Worm (Caenorhabditis elegans) whole organism, L1 larva: Measurements from ENCODE around the gene ZC21.6.

Experiments used
- C04F5.9 ChIP-seq: sonication (generic microtip); optimal IDR thresholded peaks from 2 replicates; lab custom pipeline; 2016; ENCODE audit warnings: missing genetic modification characterization, missing compliant biosample characterization
- alr-1 ChIP-seq: fragments of 200-800 bp; sonication (Bioruptor generic); optimal IDR thresholded peaks from 2 replicates; lab custom pipeline; 2018; ENCODE audit warnings: borderline replicate concordance, mild to moderate bottlenecking, missing genetic modification characterization, missing compliant biosample characterization
- aly-2 ChIP-seq: fragments of 150-350 bp; optimal IDR thresholded peaks from 2 replicates; lab custom pipeline; 2014; ENCODE audit warnings: missing biosample characterization, missing genetic modification characterization
- ama-1 ChIP-seq: fragments of 150-350 bp; optimal IDR thresholded peaks from 2 replicates; lab custom pipeline; 2014
- ceh-8 ChIP-seq: fragments of 200-800 bp; sonication (Bioruptor generic); optimal IDR thresholded peaks from 2 replicates; lab custom pipeline; 2018; ENCODE audit warnings: mild to moderate bottlenecking, missing genetic modification characterization, moderate library complexity, missing compliant biosample characterization
- ceh-82 ChIP-seq, 3 experiments: fragments of 150-350 bp in 1 of 3; sonication (generic microtip) in 2 of 3; optimal IDR thresholded peaks; 2 replicates each; lab custom pipeline; 2014 to 2017; ENCODE audit warnings: missing biosample characterization in 3 of 3, missing genetic modification characterization in 3 of 3
- ces-1 ChIP-seq: fragments of 150-350 bp; optimal IDR thresholded peaks from 2 replicates; lab custom pipeline; 2014; ENCODE audit warnings: missing biosample characterization, missing genetic modification reagents, missing genetic modification characterization
- dsc-1 ChIP-seq: sonication (generic microtip); optimal IDR thresholded peaks from 2 replicates; lab custom pipeline; 2016; ENCODE audit warnings: mild to moderate bottlenecking, missing genetic modification characterization, missing compliant biosample characterization
- efl-1 ChIP-seq, 4 experiments: fragments of 150-350 bp; optimal IDR thresholded peaks in 3 of 4; peaks in 1 of 4; 1 replicate in 1 of 4; 2 replicates in 3 of 4; lab custom pipeline; 2014; ENCODE audit warnings: missing biosample characterization in 2 of 4, missing genetic modification characterization in 2 of 4, missing genetic modification reagents in 2 of 4
- efl-3 ChIP-seq: fragments of 200-800 bp; sonication (Bioruptor generic); optimal IDR thresholded peaks from 2 replicates; lab custom pipeline; 2018; ENCODE audit warnings: mild to moderate bottlenecking, missing genetic modification characterization, missing compliant biosample characterization
- egl-27 ChIP-seq, 2 experiments: fragments of 150-350 bp in 1 of 2; sonication (generic microtip); optimal IDR thresholded peaks; 3 replicates each; lab custom pipeline; 2017 to 2018; ENCODE audit warnings: missing biosample characterization in 2 of 2, missing genetic modification characterization in 2 of 2, missing genetic modification reagents in 2 of 2
- ets-5 ChIP-seq: fragments of 200-800 bp; sonication (Bioruptor generic); IDR thresholded peaks from 2 replicates; pipeline ENCODE4 v1.3.6; 2022; ENCODE audit warnings: missing genetic modification characterization, missing compliant biosample characterization
- fkh-10 ChIP-seq: sonication (generic microtip); optimal IDR thresholded peaks from 2 replicates; lab custom pipeline; 2017; ENCODE audit warnings: missing biosample characterization, missing genetic modification reagents, missing genetic modification characterization
- fkh-8 ChIP-seq: sonication (generic microtip); optimal IDR thresholded peaks from 2 replicates; lab custom pipeline; 2016; ENCODE audit warnings: mild to moderate bottlenecking, missing genetic modification characterization, missing compliant biosample characterization
- hlh-17 ChIP-seq: fragments of 200-800 bp; sonication (Bioruptor generic); optimal IDR thresholded peaks from 2 replicates; lab custom pipeline; 2018; ENCODE audit warnings: missing genetic modification characterization, mild to moderate bottlenecking, missing compliant biosample characterization, moderate library complexity, borderline replicate concordance
- hlh-4 ChIP-seq: sonication (generic microtip); optimal IDR thresholded peaks from 2 replicates; lab custom pipeline; 2016; ENCODE audit warnings: mild to moderate bottlenecking, missing genetic modification characterization, missing compliant biosample characterization
- irx-1 ChIP-seq: sonication (generic microtip); optimal IDR thresholded peaks from 2 replicates; lab custom pipeline; 2016; ENCODE audit warnings: missing genetic modification characterization, missing compliant biosample characterization
- isw-1 ChIP-seq: fragments of 200-800 bp; sonication (Bioruptor generic); IDR thresholded peaks from 2 replicates; pipeline ENCODE4 v1.3.6; 2022; ENCODE audit warnings: missing genetic modification characterization, missing compliant biosample characterization
- lin-14 ChIP-seq: fragments of 200-800 bp; sonication (Bioruptor generic); optimal IDR thresholded peaks from 2 replicates; lab custom pipeline; 2018; ENCODE audit warnings: mild to moderate bottlenecking, missing genetic modification characterization, moderate library complexity, missing compliant biosample characterization
- lin-15B ChIP-seq: fragments of 150-350 bp; sonication (generic microtip); optimal IDR thresholded peaks from 3 replicates; lab custom pipeline; 2014; ENCODE audit warnings: missing biosample characterization, missing genetic modification characterization
- lin-39 ChIP-seq: fragments of 150-350 bp; optimal IDR thresholded peaks from 2 replicates; lab custom pipeline; 2014; ENCODE audit warnings: missing biosample characterization, missing genetic modification reagents, missing genetic modification characterization
- lsy-2 ChIP-seq, 2 experiments: fragments of 150-350 bp; optimal IDR thresholded peaks; 2 replicates each; lab custom pipeline; 2014; ENCODE audit warnings: missing biosample characterization in 2 of 2, missing genetic modification characterization in 2 of 2
- mab-9 ChIP-seq: fragments of 200-800 bp; sonication (Bioruptor generic); IDR thresholded peaks from 2 replicates; pipeline ENCODE4 v1.3.6; 2022; ENCODE audit warnings: missing genetic modification reagents, missing genetic modification characterization, missing compliant biosample characterization
- mep-1 ChIP-seq: fragments of 150-350 bp; optimal IDR thresholded peaks from 2 replicates; lab custom pipeline; 2014; ENCODE audit warnings: missing biosample characterization, missing genetic modification characterization
- nhr-12 ChIP-seq: sonication (generic microtip); optimal IDR thresholded peaks from 2 replicates; lab custom pipeline; 2017; ENCODE audit warnings: missing biosample characterization, missing genetic modification characterization
- nhr-19 ChIP-seq: fragments of 200-800 bp; sonication (Bioruptor generic); conservative IDR thresholded peaks from 2 replicates; pipeline ENCODE4 v1.3.6; 2022; ENCODE audit warnings: missing genetic modification characterization, missing compliant biosample characterization
- nhr-20 ChIP-seq: sonication (generic microtip); optimal IDR thresholded peaks from 2 replicates; lab custom pipeline; 2016; ENCODE audit warnings: mild to moderate bottlenecking, missing genetic modification characterization, missing compliant biosample characterization
- nhr-47 ChIP-seq: sonication (generic microtip); optimal IDR thresholded peaks from 2 replicates; lab custom pipeline; 2016; ENCODE audit warnings: mild to moderate bottlenecking, missing genetic modification characterization, moderate library complexity, missing compliant biosample characterization
- nhr-71 ChIP-seq: sonication (generic microtip); optimal IDR thresholded peaks from 2 replicates; lab custom pipeline; 2016; ENCODE audit warnings: mild to moderate bottlenecking, missing genetic modification characterization, moderate library complexity, missing compliant biosample characterization
- nhr-77 ChIP-seq: fragments of 150-350 bp; optimal IDR thresholded peaks from 2 replicates; lab custom pipeline; 2014; ENCODE audit warnings: missing biosample characterization, missing genetic modification characterization
- nhr-85 ChIP-seq: sonication (generic microtip); peaks from one replicate; lab custom pipeline; 2016; ENCODE audit warnings: missing genetic modification characterization, inconsistent platforms, missing compliant biosample characterization
- nhr-90 ChIP-seq: sonication (generic microtip); optimal IDR thresholded peaks from 2 replicates; lab custom pipeline; 2016; ENCODE audit warnings: mild to moderate bottlenecking, missing genetic modification characterization, missing compliant biosample characterization; ENCODE audit not compliant: poor library complexity
- pag-3 ChIP-seq: sonication (generic microtip); optimal IDR thresholded peaks from 2 replicates; lab custom pipeline; 2017; ENCODE audit warnings: missing genetic modification characterization, mild to moderate bottlenecking, missing compliant biosample characterization, antibody characterized with exemption, borderline replicate concordance; ENCODE audit not compliant: insufficient read depth
- pax-3 ChIP-seq: fragments of 200-800 bp; sonication (Bioruptor generic); optimal IDR thresholded peaks from 2 replicates; lab custom pipeline; 2018; ENCODE audit warnings: mild to moderate bottlenecking, missing genetic modification characterization, moderate library complexity, missing compliant biosample characterization
- pqm-1 ChIP-seq: sonication (generic microtip); optimal IDR thresholded peaks from 3 replicates; lab custom pipeline; 2017; ENCODE audit warnings: missing biosample characterization, missing genetic modification characterization
- snpc-4 ChIP-seq: fragments of 150-350 bp; optimal IDR thresholded peaks from 2 replicates; lab custom pipeline; 2014; ENCODE audit warnings: missing biosample characterization, missing genetic modification characterization
- sptf-1 ChIP-seq: fragments of 150-350 bp; optimal IDR thresholded peaks from 2 replicates; lab custom pipeline; 2014; ENCODE audit warnings: missing biosample characterization, missing genetic modification characterization
- sup-37 ChIP-seq: fragments of 200-800 bp; sonication (Bioruptor generic); optimal IDR thresholded peaks from 2 replicates; lab custom pipeline; 2018; ENCODE audit warnings: mild to moderate bottlenecking, missing genetic modification characterization, missing compliant biosample characterization
- swsn-7 ChIP-seq: sonication (generic microtip); optimal IDR thresholded peaks from 2 replicates; lab custom pipeline; 2016; ENCODE audit warnings: missing genetic modification characterization, missing compliant biosample characterization
- tbx-2 ChIP-seq: sonication (generic microtip); optimal IDR thresholded peaks from 2 replicates; lab custom pipeline; 2016; ENCODE audit warnings: missing genetic modification characterization, missing compliant biosample characterization
- unc-130 ChIP-seq: fragments of 150-350 bp; optimal IDR thresholded peaks from 2 replicates; lab custom pipeline; 2017; ENCODE audit warnings: missing biosample characterization, missing genetic modification characterization, inconsistent platforms
- unc-62 ChIP-seq: fragments of 150-350 bp; optimal IDR thresholded peaks from 2 replicates; lab custom pipeline; 2014; ENCODE audit warnings: missing biosample characterization, missing genetic modification reagents, missing genetic modification characterization
- unc-86 ChIP-seq: sonication (generic microtip); optimal IDR thresholded peaks from 2 replicates; lab custom pipeline; 2016; ENCODE audit warnings: missing genetic modification characterization, missing compliant biosample characterization
- vab-15 ChIP-seq: sonication (generic microtip); optimal IDR thresholded peaks from 2 replicates; lab custom pipeline; 2017; ENCODE audit warnings: missing genotype, mild to moderate bottlenecking, missing genetic modification characterization, missing compliant biosample characterization
- xbp-1 ChIP-seq: sonication (generic microtip); optimal IDR thresholded peaks from 2 replicates; lab custom pipeline; 2016; ENCODE audit warnings: missing genetic modification characterization, missing compliant biosample characterization
- zag-1 ChIP-seq: fragments of 150-350 bp; optimal IDR thresholded peaks from 2 replicates; lab custom pipeline; 2014; ENCODE audit warnings: missing biosample characterization, missing genetic modification characterization
- ztf-4 ChIP-seq: fragments of 150-350 bp; optimal IDR thresholded peaks from 2 replicates; lab custom pipeline; 2014; ENCODE audit warnings: missing biosample characterization, missing genetic modification characterization

The ZC21.6 gene

DNA sequence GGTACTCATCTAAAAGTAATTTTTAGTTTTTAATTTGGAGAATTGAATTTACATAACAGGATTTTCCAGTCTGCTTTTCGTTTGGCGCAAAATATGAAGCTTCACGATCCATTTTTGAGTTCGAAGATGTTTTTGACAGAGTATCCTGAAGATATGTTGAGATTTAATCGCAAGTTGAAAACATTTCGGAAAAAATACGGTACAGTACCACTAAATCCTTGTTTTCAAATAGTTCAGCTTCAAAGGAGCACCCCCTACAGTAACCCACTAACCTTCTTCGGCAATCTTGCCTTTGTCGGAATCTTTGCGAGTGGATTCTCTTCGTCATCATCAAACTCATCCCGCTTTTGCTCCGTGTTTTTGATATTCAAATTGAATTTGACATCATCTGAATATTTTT lies 26.4 kb downstream of the ZC21.6 start:
- no peak for TF ChIP-seq xbp-1 (tag; lab: Kevin White, UChicago)
- TF ChIP-seq pag-3 (tag; lab: Kevin White, UChicago): no peak
- no peak for TF ChIP-seq irx-1 (tag; lab: Kevin White, UChicago)
- TF ChIP-seq tbx-2 (tag; lab: Kevin White, UChicago): no peak
- no peak for TF ChIP-seq pax-3 (tag; lab: Kevin White, UChicago)
- TF ChIP-seq aly-2 (tag; lab: Kevin White, UChicago): peak; percentile 34
- TF ChIP-seq efl-1 (optimal IDR thresholded peaks at IDR 0.05; lab: Kevin White, UChicago): no peak
- TF ChIP-seq efl-1 (GFP tag; optimal IDR thresholded peaks at IDR 0.05 in 1 of 2; lab: Kevin White, UChicago): peak in 1 of 2 experiments; percentile 44

ce11 chrIII:8512279-8512942 lies 33.0 kb downstream of the ZC21.6 start:
- peak; percentile 72 for TF ChIP-seq nhr-85 (tag; lab: Kevin White, UChicago)
- no peak for TF ChIP-seq lin-15B
- TF ChIP-seq ztf-4 (tag; lab: Kevin White, UChicago): no peak
- TF ChIP-seq dsc-1: peak; percentile 5
- no peak for TF ChIP-seq unc-130 (tag; lab: Kevin White, UChicago)
- no peak for TF ChIP-seq hlh-17
- TF ChIP-seq efl-1 (optimal IDR thresholded peaks at IDR 0.05; lab: Kevin White, UChicago): no peak
- peak in 1 of 2 experiments; percentile 80 for TF ChIP-seq efl-1 (GFP tag; optimal IDR thresholded peaks at IDR 0.05 in 1 of 2; lab: Kevin White, UChicago)
- TF ChIP-seq fkh-8: peak; percentile 60
- TF ChIP-seq C04F5.9: no peak

DNA sequence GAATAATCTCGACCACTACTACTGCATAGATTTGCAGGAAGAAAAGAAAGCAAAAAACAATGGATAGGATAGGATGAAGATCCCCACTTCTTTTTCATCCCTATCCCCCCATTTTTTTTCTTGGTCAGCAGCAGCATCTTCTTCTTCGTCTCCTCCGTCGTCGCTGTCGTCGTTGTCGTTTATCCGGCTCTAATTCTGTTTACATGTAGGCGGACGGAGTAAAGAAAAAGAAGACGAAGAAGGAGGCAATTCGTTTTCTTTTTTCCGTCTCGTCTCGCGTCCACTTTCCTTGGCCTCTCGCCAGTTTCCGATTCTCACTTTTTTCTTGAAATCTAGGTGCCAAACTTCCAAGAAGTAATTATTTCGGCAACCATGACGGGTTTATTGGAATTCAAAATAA lies 33.7 kb downstream of the ZC21.6 start:
- no peak for TF ChIP-seq nhr-12 (tag; lab: Kevin White, UChicago)
- no peak for TF ChIP-seq nhr-47 (tag; lab: Kevin White, UChicago)
- TF ChIP-seq irx-1 (tag; lab: Kevin White, UChicago): no peak
- no peak for TF ChIP-seq sptf-1 (tag; lab: Kevin White, UChicago)
- no peak for TF ChIP-seq vab-15 (tag; lab: Kevin White, UChicago)
- no peak for TF ChIP-seq fkh-8
- no peak for TF ChIP-seq nhr-77 (tag; lab: Kevin White, UChicago)
- no peak for TF ChIP-seq pqm-1 (tag; lab: Kevin White, UChicago)
- no peak for TF ChIP-seq ces-1 (GFP tag; lab: Kevin White, UChicago)
- no peak for TF ChIP-seq ceh-8 (GFP tag; lab: Kevin White, UChicago)
- TF ChIP-seq C04F5.9: no peak
- TF ChIP-seq swsn-7 (tag; lab: Kevin White, UChicago): peak; percentile 6
- TF ChIP-seq lsy-2 (tag; optimal IDR thresholded peaks at IDR 0.05; lab: Kevin White, UChicago): no peak
- no peak for TF ChIP-seq nhr-90 (tag; lab: Kevin White, UChicago)
- TF ChIP-seq ceh-82 (tag; optimal IDR thresholded peaks at IDR 0.05; lab: Kevin White, UChicago): peak in 1 of 3 experiments; percentile 18
- no peak for TF ChIP-seq sup-37
- no peak for TF ChIP-seq hlh-4 (tag; lab: Kevin White, UChicago)
- TF ChIP-seq tbx-2 (tag; lab: Kevin White, UChicago): no peak
- TF ChIP-seq mep-1 (tag; lab: Kevin White, UChicago): no peak
- no peak for TF ChIP-seq unc-86 (tag; lab: Kevin White, UChicago)
- no peak for TF ChIP-seq unc-62 (GFP tag; lab: Kevin White, UChicago)
- TF ChIP-seq ets-5 (GFP tag; lab: Robert Waterston, UW): no peak
- TF ChIP-seq alr-1 (tag; lab: Kevin White, UChicago): no peak
- TF ChIP-seq ama-1 (lab: Kevin White, UChicago): no peak
- TF ChIP-seq nhr-71 (tag; lab: Kevin White, UChicago): peak; percentile 41
- TF ChIP-seq nhr-19: no peak
- no peak for TF ChIP-seq zag-1 (tag; lab: Kevin White, UChicago)
- TF ChIP-seq lin-14 (GFP tag; lab: Kevin White, UChicago): peak; percentile 63
- TF ChIP-seq fkh-10 (GFP tag; lab: Kevin White, UChicago): peak; percentile 87
- no peak for TF ChIP-seq nhr-85 (tag; lab: Kevin White, UChicago)
- TF ChIP-seq lin-39 (tag; lab: Kevin White, UChicago): no peak
- no peak for TF ChIP-seq dsc-1
- no peak for TF ChIP-seq mab-9 (GFP tag; lab: Robert Waterston, UW)
- no peak for TF ChIP-seq isw-1
- no peak for TF ChIP-seq efl-3 (GFP tag; lab: Kevin White, UChicago)
- TF ChIP-seq aly-2 (tag; lab: Kevin White, UChicago): no peak
- TF ChIP-seq nhr-20 (tag; lab: Kevin White, UChicago): no peak
- no peak for TF ChIP-seq egl-27 (tag; optimal IDR thresholded peaks at IDR 0.05; lab: Kevin White, UChicago)
- TF ChIP-seq snpc-4: no peak
